Worm (Caenorhabditis elegans): ENCODE data around the gene pqn-8.

- TF ChIP-seq sea-1 (GFP tag; conservative IDR thresholded peaks at IDR 0.05) (no peak), ceh-13 (GFP tag; optimal IDR thresholded peaks at IDR 0.05) (no peak), ama-1 (optimal IDR thresholded peaks at IDR 0.05) (no peak), F13C5.2 (tag; optimal IDR thresholded peaks at IDR 0.05) (no peak), tbx-37 (GFP tag; conservative IDR thresholded peaks at IDR 0.05) (no peak), scrt-1 (GFP tag; IDR thresholded peaks at IDR 0.05) (no peak), tra-4 (tag; optimal IDR thresholded peaks at IDR 0.05) (no peak), B0310.2 (tag; optimal IDR thresholded peaks at IDR 0.05) (no peak), ceh-36 (tag; optimal IDR thresholded peaks at IDR 0.05) (no peak), aly-1 (tag; optimal IDR thresholded peaks at IDR 0.05) (no peak), hmg-4 (GFP tag; optimal IDR thresholded peaks at IDR 0.05) (no peak), tbx-11 (GFP tag; IDR thresholded peaks at IDR 0.05) (no peak), flt-1 (GFP tag; IDR thresholded peaks at IDR 0.05) (no peak)
Observed at ce11 chrIII:10001060-10001459, 3.3 kb upstream of the pqn-8 start, which contains the start of gene C05B5.5.
